Fruit fly (Drosophila melanogaster) whole organism, embryonic: ENCODE measurements around the gene CG44362.

Experiments used
- Adf1 ChIP-seq: fragments of 200-800 bp; sonication (Bioruptor generic); IDR thresholded peaks from 2 replicates; pipeline ENCODE4 v1.3.6; 2022; ENCODE audit warnings: missing biosample characterization, missing genetic modification characterization
- Antp ChIP-seq: fragments of 200-800 bp; sonication (Bioruptor generic); optimal IDR thresholded peaks from 3 replicates; lab custom pipeline; 2016; ENCODE audit warnings: missing biosample characterization, missing genetic modification characterization
- CG10462 ChIP-seq: fragments of 200-800 bp; sonication (Bioruptor generic); optimal IDR thresholded peaks from 2 replicates; lab custom pipeline; 2016; ENCODE audit warnings: missing biosample characterization, missing genetic modification characterization
- CG12219 ChIP-seq: fragments of 200-800 bp; sonication (Bioruptor generic); optimal IDR thresholded peaks from 3 replicates; lab custom pipeline; 2018; ENCODE audit warnings: missing biosample characterization, mild to moderate bottlenecking, missing genetic modification characterization
- CG12942 ChIP-seq: fragments of 200-800 bp; sonication (Bioruptor generic); optimal IDR thresholded peaks from 3 replicates; lab custom pipeline; 2016; ENCODE audit warnings: missing biosample characterization, missing genetic modification characterization
- CG13123 ChIP-seq: fragments of 200-800 bp; sonication (Bioruptor generic); optimal IDR thresholded peaks from 2 replicates; lab custom pipeline; 2016; ENCODE audit warnings: missing biosample characterization, missing genetic modification characterization
- CG14050 ChIP-seq: fragments of 200-800 bp; sonication (Bioruptor generic); IDR thresholded peaks from 3 replicates; pipeline ENCODE4 v1.3.6; 2022; ENCODE audit warnings: missing biosample characterization, missing genetic modification characterization
- CG17359 ChIP-seq: fragments of 200-800 bp; sonication (Bioruptor generic); optimal IDR thresholded peaks from 3 replicates; lab custom pipeline; 2018; ENCODE audit warnings: missing biosample characterization, mild to moderate bottlenecking, missing genetic modification characterization, moderate library complexity
- CG17912 ChIP-seq: fragments of 200-800 bp; sonication (Bioruptor generic); optimal IDR thresholded peaks from 2 replicates; lab custom pipeline; 2018; ENCODE audit warnings: missing biosample characterization, mild to moderate bottlenecking, missing genetic modification characterization
- CG1792 ChIP-seq: fragments of 200-800 bp; sonication (Bioruptor generic); optimal IDR thresholded peaks from 2 replicates; lab custom pipeline; 2016; ENCODE audit warnings: missing biosample characterization, missing genetic modification characterization
- CG2120 ChIP-seq: fragments of 200-800 bp; sonication (Bioruptor generic); optimal IDR thresholded peaks from 3 replicates; lab custom pipeline; 2016; ENCODE audit warnings: missing biosample characterization, missing genetic modification characterization
- CG3065 ChIP-seq: fragments of 200-800 bp; sonication (Bioruptor generic); optimal IDR thresholded peaks from 2 replicates; lab custom pipeline; 2016; ENCODE audit warnings: missing biosample characterization, missing genetic modification characterization
- CG34376 ChIP-seq: fragments of 200-800 bp; sonication (Bioruptor generic); optimal IDR thresholded peaks from 2 replicates; lab custom pipeline; 2018; ENCODE audit warnings: missing biosample characterization, mild to moderate bottlenecking, missing genetic modification characterization
- CG4854 ChIP-seq: fragments of 200-800 bp; sonication (Bioruptor generic); optimal IDR thresholded peaks from 2 replicates; lab custom pipeline; 2016; ENCODE audit warnings: missing biosample characterization, missing genetic modification characterization, inconsistent platforms
- CG6854 ChIP-seq: fragments of 200-800 bp; sonication (Bioruptor generic); optimal IDR thresholded peaks from 3 replicates; lab custom pipeline; 2017; ENCODE audit warnings: missing biosample characterization, mild to moderate bottlenecking, missing genetic modification characterization
- CG7928 ChIP-seq: fragments of 200-800 bp; sonication (Bioruptor generic); optimal IDR thresholded peaks from 2 replicates; lab custom pipeline; 2017; ENCODE audit warnings: missing biosample characterization, mild to moderate bottlenecking, missing genetic modification characterization
- CG8388 ChIP-seq: fragments of 200-800 bp; sonication (Bioruptor generic); optimal IDR thresholded peaks from 2 replicates; lab custom pipeline; 2019; ENCODE audit warnings: missing biosample characterization, mild to moderate bottlenecking, missing genetic modification characterization, moderate library complexity
- Camta ChIP-seq: fragments of 200-800 bp; sonication (Bioruptor generic); optimal IDR thresholded peaks from 2 replicates; lab custom pipeline; 2016; ENCODE audit warnings: missing biosample characterization, missing genetic modification characterization
- Deaf1 ChIP-seq: fragments of 200-800 bp; optimal IDR thresholded peaks from 3 replicates; lab custom pipeline; 2019; ENCODE audit warnings: missing biosample characterization, mild to moderate bottlenecking, missing genetic modification characterization, moderate library complexity
- Gug ChIP-seq: fragments of 200-800 bp; sonication (Bioruptor generic); IDR thresholded peaks from 4 replicates; pipeline ENCODE4 v1.3.6; 2022; ENCODE audit warnings: missing biosample characterization, missing genetic modification characterization
- HLHmδ ChIP-seq: fragments of 200-800 bp; sonication (Bioruptor generic); optimal IDR thresholded peaks from 2 replicates; lab custom pipeline; 2018; ENCODE audit warnings: missing biosample characterization, mild to moderate bottlenecking, missing genetic modification characterization, moderate library complexity
- Hr78 ChIP-seq, 2 experiments: fragments of 200-800 bp in 1 of 2; fragments of >200 bp in 1 of 2; sonication (Bioruptor generic) in 1 of 2; optimal IDR thresholded peaks; 2 replicates each; lab custom pipeline; 2017 to 2019; ENCODE audit warnings: missing biosample characterization in 2 of 2, missing genetic modification characterization in 2 of 2, mild to moderate bottlenecking in 1 of 2, moderate library complexity in 1 of 2
- MESR4 ChIP-seq: fragments of 200-800 bp; sonication (Bioruptor generic); optimal IDR thresholded peaks from 2 replicates; lab custom pipeline; 2018; ENCODE audit warnings: missing biosample characterization, mild to moderate bottlenecking, missing genetic modification characterization, moderate library complexity
- Mad ChIP-seq: fragments of 200-800 bp; sonication (Bioruptor generic); optimal IDR thresholded peaks from 2 replicates; lab custom pipeline; 2016; ENCODE audit warnings: missing biosample characterization, missing genetic modification characterization
- Max ChIP-seq: fragments of 200-800 bp; sonication (Bioruptor generic); optimal IDR thresholded peaks from 2 replicates; lab custom pipeline; 2016; ENCODE audit warnings: missing biosample characterization, mild to moderate bottlenecking, missing genetic modification characterization
- Med ChIP-seq: fragments of 200-800 bp; sonication (Bioruptor generic); peaks from one replicate; lab custom pipeline; 2016; ENCODE audit warnings: missing biosample characterization, missing genetic modification characterization, mild to moderate bottlenecking, inconsistent platforms, moderate library complexity
- Stat92E ChIP-seq, 3 experiments: fragments of >200 bp in 2 of 3; fragments of 200-800 bp in 1 of 3; sonication (Bioruptor generic) in 1 of 3; optimal IDR thresholded peaks; 2 replicates each; lab custom pipeline; 2017 to 2019; ENCODE audit warnings: missing biosample characterization in 3 of 3, missing genetic modification characterization in 3 of 3, mild to moderate bottlenecking in 1 of 3, moderate library complexity in 1 of 3
- Tbp ChIP-seq: fragments of >200 bp; optimal IDR thresholded peaks from 2 replicates; lab custom pipeline; 2018; ENCODE audit warnings: missing biosample characterization, missing genetic modification characterization
- cg ChIP-seq: fragments of 200-800 bp; sonication (Bioruptor generic); optimal IDR thresholded peaks from 3 replicates; lab custom pipeline; 2019; ENCODE audit warnings: missing biosample characterization, mild to moderate bottlenecking, missing genetic modification characterization, moderate library complexity
- chif ChIP-seq, 2 experiments: fragments of 200-800 bp; sonication (Bioruptor generic); optimal IDR thresholded peaks; 3 replicates each; lab custom pipeline; 2016; ENCODE audit warnings: missing biosample characterization in 2 of 2, missing genetic modification characterization in 2 of 2
- cwo ChIP-seq: fragments of 200-800 bp; sonication (Bioruptor generic); optimal IDR thresholded peaks from 3 replicates; lab custom pipeline; 2017; ENCODE audit warnings: missing biosample characterization, missing genetic modification characterization, mild to moderate bottlenecking, moderate library complexity, missing genetic modification reagents
- dan ChIP-seq: fragments of 200-800 bp; sonication (Bioruptor generic); IDR thresholded peaks from 2 replicates; pipeline ENCODE4 v1.3.6; 2022; ENCODE audit warnings: missing biosample characterization, missing genetic modification characterization
- dm ChIP-seq: fragments of 200-800 bp; sonication (Bioruptor generic); optimal IDR thresholded peaks from 3 replicates; lab custom pipeline; 2016; ENCODE audit warnings: missing biosample characterization, missing genetic modification characterization
- dpn ChIP-seq, 2 experiments: fragments of 200-800 bp; sonication (Bioruptor generic); optimal IDR thresholded peaks; 3 replicates each; lab custom pipeline; 2016; ENCODE audit warnings: missing biosample characterization in 2 of 2, missing genetic modification characterization in 2 of 2
- fu2 ChIP-seq: fragments of 200-800 bp; sonication (Bioruptor generic); optimal IDR thresholded peaks from 2 replicates; lab custom pipeline; 2016; ENCODE audit warnings: missing biosample characterization, missing genetic modification characterization
- gem ChIP-seq: fragments of 200-800 bp; sonication (Bioruptor generic); optimal IDR thresholded peaks from 2 replicates; lab custom pipeline; 2019; ENCODE audit warnings: missing biosample characterization, mild to moderate bottlenecking, missing genetic modification characterization, moderate library complexity
- hth ChIP-seq: fragments of >200 bp; optimal IDR thresholded peaks from 2 replicates; lab custom pipeline; 2017; ENCODE audit warnings: inconsistent platforms
- inv ChIP-seq: fragments of 200-800 bp; sonication (Bioruptor generic); IDR thresholded peaks from 2 replicates; pipeline ENCODE4 v1.3.6; 2022; ENCODE audit warnings: missing biosample characterization, missing genetic modification characterization; ENCODE audit not compliant: partially characterized antibody
- lab ChIP-seq: fragments of 200-800 bp; sonication (Bioruptor generic); optimal IDR thresholded peaks from 3 replicates; lab custom pipeline; 2017; ENCODE audit warnings: missing biosample characterization, missing genetic modification characterization, mild to moderate bottlenecking, moderate library complexity, missing genetic modification reagents
- peb ChIP-seq: fragments of 200-800 bp; sonication (Bioruptor generic); IDR thresholded peaks from 2 replicates; pipeline ENCODE4 v1.3.6; 2022; ENCODE audit warnings: missing biosample characterization, missing genetic modification characterization
- pho ChIP-seq: fragments of 200-800 bp; sonication (Bioruptor generic); optimal IDR thresholded peaks from 2 replicates; lab custom pipeline; 2016; ENCODE audit warnings: missing biosample characterization, missing genetic modification characterization
- pnt ChIP-seq: fragments of 200-800 bp; sonication (Bioruptor generic); optimal IDR thresholded peaks from 3 replicates; lab custom pipeline; 2016; ENCODE audit warnings: missing biosample characterization, missing genetic modification characterization
- prd ChIP-seq, 3 experiments: fragments of >200 bp in 2 of 3; fragments of 200-800 bp in 1 of 3; sonication (Bioruptor generic) in 1 of 3; optimal IDR thresholded peaks in 2 of 3; IDR thresholded peaks in 1 of 3; 2 replicates in 2 of 3; 3 replicates in 1 of 3; pipeline versions ENCODE4 v1.3.6 to Lab custom; 2017 to 2022; ENCODE audit warnings: missing biosample characterization in 1 of 3, missing genetic modification characterization in 1 of 3
- rib ChIP-seq: fragments of 200-800 bp; sonication (Bioruptor generic); IDR thresholded peaks from 2 replicates; pipeline ENCODE4 v1.3.6; 2022; ENCODE audit warnings: missing biosample characterization, missing genetic modification characterization
- tgo ChIP-seq: fragments of 200-800 bp; sonication (Bioruptor generic); IDR thresholded peaks from 3 replicates; pipeline ENCODE4 v1.3.6; 2022; ENCODE audit warnings: missing biosample characterization, missing genetic modification characterization
- tin ChIP-seq: fragments of 200-800 bp; sonication (Bioruptor generic); optimal IDR thresholded peaks from 3 replicates; lab custom pipeline; 2016; ENCODE audit warnings: missing biosample characterization, missing genetic modification characterization
- tll ChIP-seq, 2 experiments: fragments of 200-800 bp in 1 of 2; fragments of >200 bp in 1 of 2; sonication (Bioruptor generic) in 1 of 2; optimal IDR thresholded peaks; 2 replicates each; lab custom pipeline; 2017 to 2019; ENCODE audit warnings: missing biosample characterization in 2 of 2, missing genetic modification characterization in 2 of 2, mild to moderate bottlenecking in 1 of 2, moderate library complexity in 1 of 2
- unc-4 ChIP-seq: fragments of 200-800 bp; sonication (Bioruptor generic); IDR thresholded peaks from 2 replicates; pipeline ENCODE4 v1.3.6; 2022; ENCODE audit warnings: missing biosample characterization, missing genetic modification characterization; ENCODE audit not compliant: partially characterized antibody
- zen ChIP-seq: fragments of 200-800 bp; sonication (Bioruptor generic); optimal IDR thresholded peaks from 3 replicates; lab custom pipeline; 2018; ENCODE audit warnings: missing biosample characterization, mild to moderate bottlenecking, missing genetic modification characterization, moderate library complexity

CG44362 gene

dm6 chr3L:11431251-11431925, 34.0 kb downstream of the CG44362 start (continued):
- TF ChIP-seq pnt = peak; percentile 61
- peak; percentile 34 for TF ChIP-seq CG13123 (GFP tag; lab: Kevin White, UChicago)
- TF ChIP-seq chif (GFP tag; optimal IDR thresholded peaks at IDR 0.05; lab: Kevin White, UChicago) = peak; percentile 60 to 71
- no peak for TF ChIP-seq Stat92E (GFP tag; optimal IDR thresholded peaks at IDR 0.05; lab: Kevin White, UChicago)
- TF ChIP-seq unc-4 = no peak
- TF ChIP-seq lab = peak; percentile 69
- peak; percentile 36 for TF ChIP-seq CG17912 (GFP tag; lab: Kevin White, UChicago)
- no peak for TF ChIP-seq dan (GFP tag; lab: Robert Waterston, UW)
- no peak for TF ChIP-seq inv (GFP tag; lab: Robert Waterston, UW)
- peak; percentile 40 for TF ChIP-seq CG10462 (GFP tag; lab: Kevin White, UChicago)
- TF ChIP-seq prd (optimal IDR thresholded peaks at IDR 0.05; lab: Kevin White, UChicago) = no peak
- peak; percentile 85 for TF ChIP-seq prd (GFP tag; IDR thresholded peaks at IDR 0.05; lab: Robert Waterston, UW)
- peak; percentile 59 for TF ChIP-seq CG8388 (GFP tag; lab: Kevin White, UChicago)
- TF ChIP-seq fu2 (GFP tag; lab: Kevin White, UChicago) = peak; percentile 48
- TF ChIP-seq Hr78 (GFP tag; optimal IDR thresholded peaks at IDR 0.05; lab: Kevin White, UChicago) = no peak
- no peak for TF ChIP-seq Max (GFP tag; lab: Kevin White, UChicago)
- TF ChIP-seq CG1792 (GFP tag; lab: Kevin White, UChicago) = no peak
- peak; percentile 68 for TF ChIP-seq zen (tag; lab: Kevin White, UChicago)
- peak; percentile 77 for TF ChIP-seq CG14050 (GFP tag; lab: Robert Waterston, UW)
- TF ChIP-seq MESR4 (GFP tag; lab: Kevin White, UChicago) = no peak
- peak; percentile 71 to 87 for TF ChIP-seq dpn (GFP tag; optimal IDR thresholded peaks at IDR 0.05; lab: Kevin White, UChicago)
- no peak for TF ChIP-seq Deaf1 (tag; lab: Kevin White, UChicago)
- no peak for TF ChIP-seq cg
- no peak for TF ChIP-seq peb
- TF ChIP-seq tll (GFP tag; optimal IDR thresholded peaks at IDR 0.05; lab: Kevin White, UChicago) = no peak
- peak; percentile 32 for TF ChIP-seq dm
- TF ChIP-seq CG2120 = peak; percentile 79
- peak; percentile 83 for TF ChIP-seq CG17359 (tag; lab: Kevin White, UChicago)
- TF ChIP-seq rib (GFP tag; lab: Robert Waterston, UW) = peak; percentile 68; the same call in 1 of the 2 replicates
- peak; percentile 8 for TF ChIP-seq CG4854 (GFP tag; lab: Kevin White, UChicago)
- peak; percentile 11 for TF ChIP-seq CG6854 (GFP tag; lab: Kevin White, UChicago)
- TF ChIP-seq CG34376 (GFP tag; lab: Kevin White, UChicago) = no peak
- peak; percentile 50 for TF ChIP-seq CG3065
- TF ChIP-seq Adf1 (GFP tag; lab: Robert Waterston, UW) = no peak
- peak; percentile 87 for TF ChIP-seq tgo (GFP tag; lab: Robert Waterston, UW)
- peak; percentile 38 for TF ChIP-seq tin (GFP tag; lab: Kevin White, UChicago)
- TF ChIP-seq cwo (GFP tag; lab: Kevin White, UChicago) = peak; percentile 48
- no peak for TF ChIP-seq hth
- TF ChIP-seq CG7928 = no peak
- TF ChIP-seq pho (GFP tag; lab: Kevin White, UChicago) = peak; percentile 41
- peak; percentile 69 for TF ChIP-seq Antp (GFP tag; lab: Kevin White, UChicago)
- no peak for TF ChIP-seq Tbp (GFP tag; lab: Kevin White, UChicago)
- peak; percentile 49 for TF ChIP-seq Camta (GFP tag; lab: Kevin White, UChicago)
- TF ChIP-seq Med = peak; percentile 92
- no peak for TF ChIP-seq HLHmδ
- peak; percentile 72 for TF ChIP-seq CG12219 (GFP tag; lab: Kevin White, UChicago)
- peak; percentile 73 for TF ChIP-seq CG12942 (GFP tag; lab: Kevin White, UChicago)
- peak; percentile 53; the same call in 3 of the 4 replicates for TF ChIP-seq Gug (GFP tag; lab: Robert Waterston, UW)
- TF ChIP-seq Mad = peak; percentile 49
- peak; percentile 85 for TF ChIP-seq gem (tag; lab: Kevin White, UChicago)
